Fruit fly (Drosophila melanogaster) whole organism: ENCODE data around the gene Actn3.

Experiments
- CG8478 ChIP-seq: fragments of >200 bp; optimal IDR thresholded peaks from 2 replicates; lab custom pipeline; 2018; ENCODE audit warnings: inconsistent platforms
- Dll ChIP-seq: fragments of >200 bp; optimal IDR thresholded peaks from 2 replicates; lab custom pipeline; 2017
- EcR ChIP-seq, 2 experiments: fragments of >200 bp; optimal IDR thresholded peaks; 2 replicates each; lab custom pipeline; 2017; ENCODE audit warnings: missing biosample characterization in 2 of 2, missing genetic modification characterization in 2 of 2, missing genetic modification reagents in 2 of 2
- pan ChIP-seq: fragments of >200 bp; optimal IDR thresholded peaks from 2 replicates; lab custom pipeline; 2017
- psq ChIP-seq: fragments of >200 bp; optimal IDR thresholded peaks from 2 replicates; lab custom pipeline; 2017
- usp ChIP-seq: fragments of >200 bp; optimal IDR thresholded peaks from 2 replicates; lab custom pipeline; 2017; ENCODE audit warnings: missing biosample characterization, missing genetic modification characterization, mixed read lengths

- TF ChIP-seq pan (lab: Kevin White, UChicago) (no peak), CG8478 (lab: Kevin White, UChicago) (no peak), psq (lab: Kevin White, UChicago) (no peak), EcR (GFP tag; optimal IDR thresholded peaks at IDR 0.05; lab: Kevin White, UChicago) (no peak), Dll (no peak), usp (GFP tag; lab: Kevin White, UChicago) (no peak)
These were observed 6.6 kb upstream of the Actn3 start for dm6 chr3R:16984221-16984620.
